Worm (Caenorhabditis elegans): ENCODE results near the gene C47A10.16.

- TF ChIP-seq med-1 (GFP tag; optimal IDR thresholded peaks at IDR 0.05; ENCODE audit: insufficient read depth): no peak
- TF ChIP-seq flt-1 (GFP tag; IDR thresholded peaks at IDR 0.05): no peak
- no peak for TF ChIP-seq ztf-23 (GFP tag; IDR thresholded peaks at IDR 0.05)
- no peak for TF ChIP-seq tab-1 (GFP tag; IDR thresholded peaks at IDR 0.05)
- no peak for TF ChIP-seq ztf-29 (GFP tag; IDR thresholded peaks at IDR 0.05)
- no peak for TF ChIP-seq T22C8.4 (GFP tag; IDR thresholded peaks at IDR 0.05)
- TF ChIP-seq cog-1 (tag; optimal IDR thresholded peaks at IDR 0.05): no peak
- TF ChIP-seq ref-1 (GFP tag; conservative IDR thresholded peaks at IDR 0.05): no peak
- TF ChIP-seq klf-2 (GFP tag; conservative IDR thresholded peaks at IDR 0.05): no peak
Measured at ce11 chrV:17802519-17802918, 37.5 kb upstream of the C47A10.16 start, which contains the start of the genes Y94A7B.11 and srh-292.
